Fruit fly (Drosophila melanogaster) whole organism: ENCODE data around the gene hzg.

Experiments
- CG8478 ChIP-seq: fragments of >200 bp; optimal IDR thresholded peaks from 2 replicates; lab custom pipeline; 2018; ENCODE audit warnings: inconsistent platforms
- Dll ChIP-seq: fragments of >200 bp; optimal IDR thresholded peaks from 2 replicates; lab custom pipeline; 2017
- psq ChIP-seq: fragments of >200 bp; optimal IDR thresholded peaks from 2 replicates; lab custom pipeline; 2017
- usp ChIP-seq: fragments of >200 bp; optimal IDR thresholded peaks from 2 replicates; lab custom pipeline; 2017; ENCODE audit warnings: missing biosample characterization, missing genetic modification characterization, mixed read lengths

DNA sequence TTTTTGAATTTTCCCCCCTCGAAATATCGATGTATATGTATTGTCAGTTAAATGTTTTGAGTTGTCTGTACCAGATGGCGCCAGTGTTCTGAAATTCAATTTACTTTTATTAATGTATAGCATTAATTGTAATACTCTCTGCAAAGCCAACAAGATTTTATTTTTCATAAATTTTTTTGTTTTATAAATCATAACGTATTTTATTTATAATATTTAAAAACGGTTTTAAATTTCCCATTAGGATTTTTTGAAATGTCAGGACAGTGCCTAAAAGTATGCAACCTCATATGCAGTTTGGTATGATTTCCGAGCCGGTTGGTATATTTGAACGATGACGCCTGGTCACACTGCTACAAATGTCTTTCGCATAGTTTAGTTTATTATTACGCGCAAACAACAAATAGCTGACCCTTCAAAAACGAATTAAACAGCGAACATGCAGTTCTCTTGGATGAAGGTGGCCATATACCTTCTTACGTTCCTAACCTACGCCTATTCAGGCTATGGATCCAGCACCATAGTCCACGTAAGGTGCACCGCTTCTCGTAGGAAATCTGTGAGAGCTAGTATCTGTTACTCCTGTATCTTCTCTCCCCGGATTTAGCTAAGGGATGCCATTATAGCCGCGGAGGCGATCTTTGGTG lies 49.6 kb downstream of the hzg start, which contains the start of the genes Pka-C3 and GXIVsPLA2:
- TF ChIP-seq CG8478 (no peak), psq (lab: Kevin White, UChicago) (no peak), usp (GFP tag; lab: Kevin White, UChicago) (no peak), Dll (no peak)
